Fruit fly (Drosophila melanogaster): ENCODE measurements around the gene CG6067.

Gene CG6067

DNA sequence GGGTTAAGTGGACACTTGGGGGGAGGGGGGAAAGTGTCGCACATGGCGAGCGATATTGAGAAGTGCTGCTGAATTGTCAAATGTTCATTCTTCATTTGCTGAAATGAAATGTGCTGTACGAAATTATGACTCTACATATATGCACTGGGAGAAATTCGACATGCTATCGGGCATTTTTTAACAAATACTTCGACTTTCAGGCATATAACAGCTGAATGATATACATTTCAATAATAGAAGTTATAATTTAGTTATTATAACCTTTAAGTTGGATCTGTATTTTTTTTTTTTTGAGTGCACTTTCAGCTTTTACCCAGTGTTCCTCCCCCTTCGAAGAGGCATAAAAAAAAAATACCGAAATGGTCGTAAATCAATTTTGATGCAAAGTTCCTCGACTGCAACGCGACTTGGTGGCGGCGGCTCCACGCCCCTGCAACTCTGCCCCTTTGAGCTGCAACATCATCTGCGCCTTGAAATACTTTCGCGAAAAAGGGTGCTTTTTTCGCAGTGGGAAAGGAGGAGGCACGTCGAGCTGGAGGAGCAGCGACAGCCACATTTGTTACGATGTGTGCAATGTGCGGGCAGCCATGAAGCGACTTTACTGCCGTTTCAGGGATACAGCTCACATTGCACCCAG, 18.1 kb downstream of the CG6067 start:
- TF ChIP-seq Dif (GFP tag; optimal IDR thresholded peaks at IDR 0.05; ENCODE audit: partially characterized antibody) (no peak), woc (GFP tag; optimal IDR thresholded peaks at IDR 0.05) (no peak), lola (GFP tag; optimal IDR thresholded peaks at IDR 0.05) (no peak), brk (GFP tag; optimal IDR thresholded peaks at IDR 0.05) (no peak), OdsH (GFP tag; optimal IDR thresholded peaks at IDR 0.05) (peak; percentile 48), pan (optimal IDR thresholded peaks at IDR 0.05) (no peak), sv (GFP tag; optimal IDR thresholded peaks at IDR 0.05) (no peak), Hnf4 (GFP tag; optimal IDR thresholded peaks at IDR 0.05) (peak; percentile 50), Hr83 (GFP tag; optimal IDR thresholded peaks at IDR 0.05; ENCODE audit: poor library complexity, severe bottlenecking) (no peak), tai (GFP tag; optimal IDR thresholded peaks at IDR 0.05) (no peak), fru (GFP tag; optimal IDR thresholded peaks at IDR 0.05) (peak; percentile 26), CG32264 (GFP tag; optimal IDR thresholded peaks at IDR 0.05) (no peak), Myc (optimal IDR thresholded peaks at IDR 0.05) (no peak), ey (GFP tag; optimal IDR thresholded peaks at IDR 0.05) (no peak), Sp1 (GFP tag; optimal IDR thresholded peaks at IDR 0.05) (peak; percentile 64), sage (GFP tag; optimal IDR thresholded peaks at IDR 0.05) (peak; percentile 62), Dfd (GFP tag; optimal IDR thresholded peaks at IDR 0.05) (no peak), h (GFP tag; optimal IDR thresholded peaks at IDR 0.05) (peak; percentile 72), Rel (GFP tag; optimal IDR thresholded peaks at IDR 0.05) (no peak), Rel (tag; optimal IDR thresholded peaks at IDR 0.05) (peak; percentile 7), jim (GFP tag; optimal IDR thresholded peaks at IDR 0.05) (no peak), psq (GFP tag; optimal IDR thresholded peaks at IDR 0.05) (peak; percentile 40), dsf (GFP tag; optimal IDR thresholded peaks at IDR 0.05; ENCODE audit: borderline replicate concordance) (no peak), dmrt93B (GFP tag; optimal IDR thresholded peaks at IDR 0.05) (peak; percentile 48), foxo (GFP tag; optimal IDR thresholded peaks at IDR 0.05) (peak in 1 of 2 experiments; percentile 45), HLH106 (tag; optimal IDR thresholded peaks at IDR 0.05) (peak; percentile 66), rgr (GFP tag; optimal IDR thresholded peaks at IDR 0.05) (peak; percentile 59), usp (GFP tag; optimal IDR thresholded peaks at IDR 0.05) (no peak), Hr78 (GFP tag; optimal IDR thresholded peaks at IDR 0.05) (no peak), N (GFP tag; optimal IDR thresholded peaks at IDR 0.05) (no peak), Mio (GFP tag; optimal IDR thresholded peaks at IDR 0.05) (no peak), dl (GFP tag; optimal IDR thresholded peaks at IDR 0.05; ENCODE audit: insufficient read depth in 1 of 2, partially characterized antibody in 2 of 2) (no peak), br (GFP tag; optimal IDR thresholded peaks at IDR 0.05) (peak; percentile 49), Abd-B (GFP tag; optimal IDR thresholded peaks at IDR 0.05) (no peak), CrebA (GFP tag; optimal IDR thresholded peaks at IDR 0.05; ENCODE audit: borderline replicate concordance) (no peak), GATAd (GFP tag; optimal IDR thresholded peaks at IDR 0.05) (no peak), Jra (GFP tag; optimal IDR thresholded peaks at IDR 0.05) (no peak), Vsx2 (GFP tag; optimal IDR thresholded peaks at IDR 0.05; ENCODE audit: partially characterized antibody) (no peak), CG9705 (GFP tag; optimal IDR thresholded peaks at IDR 0.05) (peak; percentile 47)

dm6 chrX:5974358-5975143, 19.1 kb downstream of the CG6067 start:
- no peak for TF ChIP-seq CrebA (GFP tag; optimal IDR thresholded peaks at IDR 0.05; ENCODE audit: borderline replicate concordance)
- no peak for TF ChIP-seq Sp1 (GFP tag; optimal IDR thresholded peaks at IDR 0.05)
- TF ChIP-seq dsf (GFP tag; optimal IDR thresholded peaks at IDR 0.05; ENCODE audit: borderline replicate concordance), result no peak
- no peak for TF ChIP-seq foxo (GFP tag; optimal IDR thresholded peaks at IDR 0.05)
- no peak for TF ChIP-seq Hr83 (GFP tag; optimal IDR thresholded peaks at IDR 0.05; ENCODE audit: poor library complexity, severe bottlenecking)
- TF ChIP-seq tai (GFP tag; optimal IDR thresholded peaks at IDR 0.05), result no peak
- no peak for TF ChIP-seq psq (GFP tag; optimal IDR thresholded peaks at IDR 0.05)
- no peak for TF ChIP-seq dmrt93B (GFP tag; optimal IDR thresholded peaks at IDR 0.05)
- no peak for TF ChIP-seq h (GFP tag; optimal IDR thresholded peaks at IDR 0.05)
